Worm (Caenorhabditis elegans): Measurements from ENCODE around the gene lgc-54.

DNA sequence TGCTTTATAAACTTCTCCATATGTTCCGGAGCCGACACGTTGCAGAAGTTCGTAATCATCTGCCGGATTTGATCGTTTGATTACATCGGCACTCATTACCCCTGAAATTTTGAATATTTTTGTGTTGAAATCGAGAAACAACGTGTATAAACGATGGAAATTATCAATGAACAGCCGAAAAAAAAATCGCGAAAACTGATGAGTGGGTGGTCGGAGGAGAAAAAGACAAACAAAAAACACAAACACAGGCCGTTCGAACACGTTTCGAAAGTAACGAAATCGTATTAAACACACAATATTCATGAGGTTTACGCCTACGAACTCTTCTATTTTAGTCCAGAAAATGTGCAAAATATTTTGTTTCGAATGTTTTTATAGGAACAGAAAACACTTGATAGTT, 53.8 kb downstream of the lgc-54 start, which contains the start of gene gck-2:
- TF ChIP-seq mdl-1 (tag; optimal IDR thresholded peaks at IDR 0.05): no peak
- TF ChIP-seq dmd-4 (tag; optimal IDR thresholded peaks at IDR 0.05): no peak
- no peak for TF ChIP-seq skn-1 (tag; optimal IDR thresholded peaks at IDR 0.05)
- no peak for TF ChIP-seq ztf-4 (tag; optimal IDR thresholded peaks at IDR 0.05)
- TF ChIP-seq ama-1 (optimal IDR thresholded peaks at IDR 0.05): no peak
- no peak for TF ChIP-seq zag-1 (tag; optimal IDR thresholded peaks at IDR 0.05)
- TF ChIP-seq aly-2 (tag; optimal IDR thresholded peaks at IDR 0.05): no peak
- TF ChIP-seq nhr-77 (tag; optimal IDR thresholded peaks at IDR 0.05): no peak
- TF ChIP-seq elt-1 (tag; optimal IDR thresholded peaks at IDR 0.05): no peak
- no peak for TF ChIP-seq nhr-11 (tag; optimal IDR thresholded peaks at IDR 0.05)
